Fruit fly (Drosophila melanogaster): ENCODE measurements around the gene CG34355.

dm6 chr3R:23874752-23875151, 71.1 kb downstream of the CG34355 start:
- no peak for TF ChIP-seq croc (GFP tag; conservative IDR thresholded peaks at IDR 0.05)
- no peak for TF ChIP-seq CG3163 (GFP tag; optimal IDR thresholded peaks at IDR 0.05)
- no peak for TF ChIP-seq CG10274 (GFP tag; optimal IDR thresholded peaks at IDR 0.05)
- no peak for TF ChIP-seq bbx (GFP tag; IDR thresholded peaks at IDR 0.05; ENCODE audit: partially characterized antibody)
- no peak for TF ChIP-seq vnd (GFP tag; IDR thresholded peaks at IDR 0.05; ENCODE audit: partially characterized antibody)
- TF ChIP-seq CG6854 (GFP tag; optimal IDR thresholded peaks at IDR 0.05) = no peak
- TF ChIP-seq CG17359 (tag; optimal IDR thresholded peaks at IDR 0.05) = no peak
- no peak for TF ChIP-seq Max (GFP tag; optimal IDR thresholded peaks at IDR 0.05)
- TF ChIP-seq repo (GFP tag; optimal IDR thresholded peaks at IDR 0.05) = no peak
- no peak for TF ChIP-seq CG17328 (GFP tag; IDR thresholded peaks at IDR 0.05)
- TF ChIP-seq CG31388 (GFP tag; optimal IDR thresholded peaks at IDR 0.05) = no peak
- no peak for TF ChIP-seq gcm (GFP tag; optimal IDR thresholded peaks at IDR 0.05)

Data from whole organism, embryonic.